2 worm cellular contexts compared by ENCODE assay signal in the genomic region with DNA sequence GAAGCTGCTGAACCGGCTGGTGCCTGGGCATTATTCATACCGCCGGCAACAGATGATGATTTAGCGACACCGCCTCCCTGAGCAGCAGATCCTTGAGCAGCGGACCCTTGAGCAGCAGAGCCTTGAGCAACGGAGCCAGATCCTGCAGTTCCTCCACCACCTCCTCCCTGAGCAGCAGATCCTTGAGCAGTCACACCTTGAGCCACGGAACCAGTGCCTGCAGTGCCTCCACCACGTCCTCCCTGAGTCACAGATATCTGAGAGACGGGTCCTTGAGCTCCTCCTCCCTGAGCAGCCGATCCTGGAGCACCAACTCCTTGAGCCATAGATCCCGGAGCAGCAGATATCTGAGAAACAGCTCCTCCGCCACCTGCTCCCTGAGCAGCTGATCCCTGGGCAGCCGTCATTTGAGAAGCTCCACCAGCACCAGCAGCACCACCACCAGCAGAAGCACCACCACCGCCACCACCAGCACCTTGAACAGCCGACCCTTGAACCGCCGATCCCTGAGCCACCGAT.
TF ChIP-seq lines count a peak whose summit lies in the region.

No protein-coding gene starts in this region.

TF ChIP-seq in whole organism, L4 larva, 104 proteins besides CTCF, POLR2A, EP300 and RAD21:
- TF ChIP-seq nhr-76 (tag; optimal IDR thresholded peaks at IDR 0.05; lab: Kevin White, UChicago) (no peak), nhr-25 (tag; optimal IDR thresholded peaks at IDR 0.05; lab: Kevin White, UChicago; ENCODE audit: borderline replicate concordance, insufficient read depth) (no peak), set-16 (GFP tag; IDR thresholded peaks at IDR 0.05; lab: Robert Waterston, UW) (peak; percentile 95), snpc-1.2 (GFP tag; IDR thresholded peaks at IDR 0.05; lab: Robert Waterston, UW) (0 out of 2 replicates have a peak, but pooled peaks have one; percentile 41), ZK546.5 (tag; optimal IDR thresholded peaks at IDR 0.05; lab: Kevin White, UChicago) (no peak)

TF ChIP-seq in whole organism, young adult, 124 proteins besides CTCF, POLR2A, EP300 and RAD21:
- TF ChIP-seq madf-6 (GFP tag; IDR thresholded peaks at IDR 0.05; lab: Robert Waterston, UW) = no peak
- TF ChIP-seq egrh-3 (GFP tag; IDR thresholded peaks at IDR 0.05; lab: Robert Waterston, UW) = peak; percentile 93
- TF ChIP-seq zfh-2 (GFP tag; conservative IDR thresholded peaks at IDR 0.05; lab: Robert Waterston, UW) = peak; percentile 86
- no peak for TF ChIP-seq Y56A3A.18 (GFP tag; IDR thresholded peaks at IDR 0.05; lab: Robert Waterston, UW)
- no peak for TF ChIP-seq pha-4 (tag; optimal IDR thresholded peaks at IDR 0.05; lab: Kevin White, UChicago)
- no peak for TF ChIP-seq dox-1 (GFP tag; IDR thresholded peaks at IDR 0.05; lab: Robert Waterston, UW)
